Fruit fly (Drosophila melanogaster): Measurements from ENCODE around the gene Cpr64Ab.

DNA sequence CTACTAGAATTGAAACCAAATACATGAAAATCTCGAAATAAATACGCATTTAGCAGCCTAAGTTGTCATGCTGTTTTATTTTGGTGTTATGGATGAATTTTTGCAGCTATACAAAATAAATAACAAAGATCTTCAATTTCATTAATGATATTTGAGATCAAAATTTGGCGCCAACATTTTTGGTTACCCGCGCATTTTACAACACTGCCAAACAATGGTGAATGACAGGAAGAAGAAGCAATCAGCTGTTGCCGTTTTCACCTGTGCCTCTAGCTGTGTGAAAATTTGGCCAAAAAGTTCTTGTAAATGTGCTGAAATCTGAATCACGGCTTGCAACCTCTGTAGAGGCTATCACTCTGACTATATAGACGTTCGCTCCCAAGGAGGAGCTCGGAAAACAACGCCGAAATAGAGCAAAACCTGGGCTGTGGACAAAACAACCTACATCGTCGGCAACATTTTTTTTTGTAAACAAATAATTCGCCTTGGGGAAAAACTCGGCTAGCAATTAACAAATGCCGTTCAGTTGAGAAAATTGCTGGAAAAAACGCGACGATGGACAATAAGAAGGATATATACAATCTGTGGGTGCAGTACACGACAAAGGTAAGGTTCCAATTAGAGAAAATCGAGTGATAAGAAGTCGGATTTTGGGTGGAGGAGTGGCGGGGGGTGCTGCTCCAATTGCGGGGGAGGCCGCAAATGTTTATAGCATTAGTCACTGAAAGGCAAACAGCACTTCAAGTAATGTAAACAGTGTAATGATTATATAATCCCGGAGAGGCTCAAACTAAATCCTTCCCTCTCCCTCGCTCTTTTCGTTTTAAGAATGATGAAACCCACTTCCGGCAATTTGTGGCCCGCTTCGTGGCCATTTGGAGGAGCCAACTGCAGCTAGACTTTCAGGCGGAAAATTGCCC lies 17.4 kb downstream of the Cpr64Ab start, which contains the start of gene CG43367:
- TF ChIP-seq CG8478 (optimal IDR thresholded peaks at IDR 0.05) (no peak), CTCF (optimal IDR thresholded peaks at IDR 0.05) (no peak)

All from S2 (cell line).